Worm (Caenorhabditis elegans) whole organism, L1 larva: ENCODE data around the gene asna-1.

Experiments
- aly-2 ChIP-seq: fragments of 150-350 bp; optimal IDR thresholded peaks from 2 replicates; lab custom pipeline; 2014; ENCODE audit warnings: missing biosample characterization, missing genetic modification characterization
- ceh-8 ChIP-seq: fragments of 200-800 bp; sonication (Bioruptor generic); optimal IDR thresholded peaks from 2 replicates; lab custom pipeline; 2018; ENCODE audit warnings: mild to moderate bottlenecking, missing genetic modification characterization, moderate library complexity, missing compliant biosample characterization
- efl-1 ChIP-seq, 4 experiments: fragments of 150-350 bp; optimal IDR thresholded peaks in 3 of 4; peaks in 1 of 4; 1 replicate in 1 of 4; 2 replicates in 3 of 4; lab custom pipeline; 2014; ENCODE audit warnings: missing biosample characterization in 2 of 4, missing genetic modification characterization in 2 of 4, missing genetic modification reagents in 2 of 4
- fkh-10 ChIP-seq: sonication (generic microtip); optimal IDR thresholded peaks from 2 replicates; lab custom pipeline; 2017; ENCODE audit warnings: missing biosample characterization, missing genetic modification reagents, missing genetic modification characterization
- fos-1 ChIP-seq: fragments of 150-350 bp; optimal IDR thresholded peaks from 2 replicates; lab custom pipeline; 2014; ENCODE audit warnings: missing biosample characterization, missing genetic modification characterization
- lsy-2 ChIP-seq, 2 experiments: fragments of 150-350 bp; optimal IDR thresholded peaks; 2 replicates each; lab custom pipeline; 2014; ENCODE audit warnings: missing biosample characterization in 2 of 2, missing genetic modification characterization in 2 of 2
- mdl-1 ChIP-seq, 2 experiments: fragments of 150-350 bp; optimal IDR thresholded peaks; 2 replicates each; lab custom pipeline; 2014 to 2017; ENCODE audit warnings: missing biosample characterization in 2 of 2, missing genetic modification characterization in 2 of 2, inconsistent platforms in 1 of 2
- mep-1 ChIP-seq: fragments of 150-350 bp; optimal IDR thresholded peaks from 2 replicates; lab custom pipeline; 2014; ENCODE audit warnings: missing biosample characterization, missing genetic modification characterization
- nhr-28 ChIP-seq: fragments of 150-350 bp; optimal IDR thresholded peaks from 2 replicates; lab custom pipeline; 2014; ENCODE audit warnings: missing biosample characterization, missing genetic modification characterization
- pqm-1 ChIP-seq: sonication (generic microtip); optimal IDR thresholded peaks from 3 replicates; lab custom pipeline; 2017; ENCODE audit warnings: missing biosample characterization, missing genetic modification characterization
- snpc-4 ChIP-seq: fragments of 150-350 bp; optimal IDR thresholded peaks from 2 replicates; lab custom pipeline; 2014; ENCODE audit warnings: missing biosample characterization, missing genetic modification characterization
- unc-62 ChIP-seq: fragments of 150-350 bp; optimal IDR thresholded peaks from 2 replicates; lab custom pipeline; 2014; ENCODE audit warnings: missing biosample characterization, missing genetic modification reagents, missing genetic modification characterization
- vab-15 ChIP-seq: sonication (generic microtip); optimal IDR thresholded peaks from 2 replicates; lab custom pipeline; 2017; ENCODE audit warnings: missing genotype, mild to moderate bottlenecking, missing genetic modification characterization, missing compliant biosample characterization
- zag-1 ChIP-seq: fragments of 150-350 bp; optimal IDR thresholded peaks from 2 replicates; lab custom pipeline; 2014; ENCODE audit warnings: missing biosample characterization, missing genetic modification characterization

- TF ChIP-seq vab-15 (tag; lab: Kevin White, UChicago): no peak
- no peak for TF ChIP-seq snpc-4 (tag; lab: Kevin White, UChicago)
- no peak for TF ChIP-seq zag-1 (tag; lab: Kevin White, UChicago)
- TF ChIP-seq aly-2: no peak
- TF ChIP-seq unc-62 (GFP tag; lab: Kevin White, UChicago): no peak
- TF ChIP-seq mdl-1 (tag; optimal IDR thresholded peaks at IDR 0.05; lab: Kevin White, UChicago): no peak
- TF ChIP-seq efl-1 (optimal IDR thresholded peaks at IDR 0.05; lab: Kevin White, UChicago): no peak
- no peak for TF ChIP-seq efl-1 (GFP tag; optimal IDR thresholded peaks at IDR 0.05 in 1 of 2; lab: Kevin White, UChicago)
- TF ChIP-seq fos-1: no peak
- no peak for TF ChIP-seq fkh-10
- no peak for TF ChIP-seq lsy-2 (tag; optimal IDR thresholded peaks at IDR 0.05; lab: Kevin White, UChicago)
- no peak for TF ChIP-seq mep-1 (tag; lab: Kevin White, UChicago)
- TF ChIP-seq pqm-1 (tag; lab: Kevin White, UChicago): no peak
- TF ChIP-seq nhr-28: no peak
- no peak for TF ChIP-seq ceh-8
Observed at ce11 chrIII:8851961-8852360, 42.9 kb upstream of the asna-1 start, which contains the start of gene plg-1.
